Worm (Caenorhabditis elegans): Measurements from ENCODE around the gene F19B10.6.
A peak's percentile ranks its signal among the peaks of the same experiment; 100 is the strongest.

The F19B10.6 gene

DNA sequence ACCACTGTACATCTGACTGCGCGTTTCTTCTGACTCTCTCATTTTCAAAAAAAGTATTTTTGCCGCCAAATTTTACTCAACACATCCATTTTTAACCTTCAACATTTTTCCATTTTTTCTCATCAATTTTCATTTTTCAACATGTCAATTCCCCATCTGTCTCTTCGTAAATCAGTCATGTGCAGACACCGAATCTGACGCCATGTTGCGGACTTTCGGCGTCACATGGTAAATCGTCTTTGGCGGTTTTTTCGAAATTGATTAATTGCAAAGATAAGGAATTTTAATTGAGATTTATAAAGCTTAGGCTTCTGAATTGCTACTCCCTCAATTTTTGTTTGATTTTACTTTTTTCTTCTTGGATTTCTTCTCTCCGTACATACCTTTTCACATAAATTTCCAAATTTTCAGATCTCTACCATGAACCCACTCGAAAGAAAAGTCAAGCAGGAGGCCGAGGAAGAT, 19.1 kb upstream of the F19B10.6 start, which contains the start of gene F19B10.1 (continued):
- TF ChIP-seq dpl-1 (GFP tag; optimal IDR thresholded peaks at IDR 0.05) (peak; percentile 88 to 95 (median 94)), C04F5.9 (tag; optimal IDR thresholded peaks at IDR 0.05) (peak; percentile 60), elt-3 (tag; optimal IDR thresholded peaks at IDR 0.05) (peak in 3 of 6 experiments; percentile 62 to 95 (median 85)), swsn-7 (tag; optimal IDR thresholded peaks at IDR 0.05) (peak; percentile 65), jun-1 (tag; optimal IDR thresholded peaks at IDR 0.05) (peak; percentile 11), mep-1 (tag; optimal IDR thresholded peaks at IDR 0.05) (peak; percentile 93), unc-86 (tag; optimal IDR thresholded peaks at IDR 0.05) (peak; percentile 15), nhr-20 (tag; optimal IDR thresholded peaks at IDR 0.05) (peak; percentile 88), hlh-4 (tag; optimal IDR thresholded peaks at IDR 0.05) (no peak), alr-1 (tag; optimal IDR thresholded peaks at IDR 0.05; ENCODE audit: borderline replicate concordance) (no peak), unc-62 (GFP tag; optimal IDR thresholded peaks at IDR 0.05) (no peak), ama-1 (optimal IDR thresholded peaks at IDR 0.05) (no peak), tbx-2 (tag; optimal IDR thresholded peaks at IDR 0.05) (peak; percentile 73), snpc-4 (tag; optimal IDR thresholded peaks at IDR 0.05) (peak; percentile 68), lin-39 (tag; optimal IDR thresholded peaks at IDR 0.05) (peak; percentile 73), lin-14 (GFP tag; optimal IDR thresholded peaks at IDR 0.05) (peak; percentile 86), pag-3 (tag; optimal IDR thresholded peaks at IDR 0.05; ENCODE audit: borderline replicate concordance, insufficient read depth) (peak; percentile 20), aly-2 (tag; optimal IDR thresholded peaks at IDR 0.05) (peak; percentile 35), isw-1 (GFP tag; IDR thresholded peaks at IDR 0.05) (peak; percentile 31; the same call in 1 of the 2 replicates), lin-13 (GFP tag; optimal IDR thresholded peaks at IDR 0.05) (peak; percentile 72), blmp-1 (tag; optimal IDR thresholded peaks at IDR 0.05) (peak; percentile 79), lin-15B (tag; optimal IDR thresholded peaks at IDR 0.05) (peak; percentile 52), C34B4.2 (tag; optimal IDR thresholded peaks at IDR 0.05) (no peak), ztf-11 (tag; optimal IDR thresholded peaks at IDR 0.05) (peak in 1 of 2 experiments; percentile 2), fos-1 (tag; optimal IDR thresholded peaks at IDR 0.05) (no peak), nhr-47 (tag; optimal IDR thresholded peaks at IDR 0.05) (peak; percentile 76), ceh-82 (tag; optimal IDR thresholded peaks at IDR 0.05) (peak in 1 of 3 experiments; percentile 55), nhr-237 (tag; optimal IDR thresholded peaks at IDR 0.05) (no peak), ztf-4 (tag; optimal IDR thresholded peaks at IDR 0.05) (no peak), nhr-90 (tag; optimal IDR thresholded peaks at IDR 0.05; ENCODE audit: poor library complexity) (peak; percentile 82), mab-9 (GFP tag; IDR thresholded peaks at IDR 0.05) (0 out of 2 replicates have a peak, but pooled peaks have one; percentile 23), lsy-2 (tag; optimal IDR thresholded peaks at IDR 0.05) (peak; percentile 86 to 87), zag-1 (tag; optimal IDR thresholded peaks at IDR 0.05) (no peak), nhr-77 (tag; optimal IDR thresholded peaks at IDR 0.05) (peak; percentile 36), vab-15 (tag; optimal IDR thresholded peaks at IDR 0.05) (peak; percentile 49), tlp-1 (tag; optimal IDR thresholded peaks at IDR 0.05) (no peak)

DNA sequence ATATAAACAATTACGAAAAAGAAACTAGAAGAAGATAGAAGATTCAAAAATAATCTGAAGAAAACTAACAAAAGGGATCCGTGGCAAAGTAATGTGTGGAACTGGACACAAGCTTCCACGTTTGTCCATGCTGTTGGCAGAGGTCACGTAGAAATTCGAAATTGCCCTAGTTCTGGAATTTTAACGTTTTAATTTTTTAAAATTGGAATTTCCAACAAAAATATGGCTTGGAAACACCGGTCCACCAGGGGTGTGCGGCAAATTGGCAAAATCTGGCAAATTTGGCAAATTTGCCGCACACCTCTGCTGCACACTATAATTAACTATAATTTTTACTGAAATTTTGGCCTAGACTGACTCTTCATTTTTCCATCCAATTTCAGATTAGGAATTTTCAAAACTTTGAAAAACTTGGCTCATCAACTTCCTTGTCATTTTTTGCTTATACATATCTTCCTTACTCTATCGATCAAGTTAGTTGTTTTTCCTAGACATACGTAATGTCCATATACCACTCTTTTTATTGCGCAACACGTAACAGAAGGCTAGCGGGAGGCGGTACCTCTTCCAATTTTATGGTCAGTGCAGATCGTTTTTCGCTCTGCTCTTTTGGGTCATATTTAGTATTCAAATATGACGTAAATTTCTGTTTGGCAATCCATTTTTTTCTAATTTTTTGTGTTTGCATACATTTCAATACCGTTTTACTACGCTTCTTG, 17.8 kb upstream of the F19B10.6 start, which contains the start of gene F19B10.10:
Gene F19B10.10 (minus strand): TSS at position 51 of the 719 bp plus-strand sequence.
- no peak for TF ChIP-seq mep-1 (tag; optimal IDR thresholded peaks at IDR 0.05)
- TF ChIP-seq lin-15B (tag; optimal IDR thresholded peaks at IDR 0.05) = no peak
- no peak for TF ChIP-seq nhr-237 (tag; optimal IDR thresholded peaks at IDR 0.05)
- TF ChIP-seq Y116A8C.19 (tag; optimal IDR thresholded peaks at IDR 0.05; ENCODE audit: borderline replicate concordance) = no peak
- TF ChIP-seq ceh-63 (GFP tag; optimal IDR thresholded peaks at IDR 0.05) = no peak
- no peak for TF ChIP-seq nhr-12 (tag; optimal IDR thresholded peaks at IDR 0.05)
- no peak for TF ChIP-seq jun-1 (tag; optimal IDR thresholded peaks at IDR 0.05)
- TF ChIP-seq unc-86 (tag; optimal IDR thresholded peaks at IDR 0.05) = no peak
- TF ChIP-seq efl-1 (optimal IDR thresholded peaks at IDR 0.05) = no peak
- no peak for TF ChIP-seq efl-1 (GFP tag; optimal IDR thresholded peaks at IDR 0.05 in 1 of 2)
- no peak for TF ChIP-seq lin-13 (GFP tag; optimal IDR thresholded peaks at IDR 0.05)
- TF ChIP-seq nhr-71 (tag; optimal IDR thresholded peaks at IDR 0.05) = no peak
- no peak for TF ChIP-seq lin-35 (GFP tag; optimal IDR thresholded peaks at IDR 0.05)
- no peak for TF ChIP-seq nhr-11 (tag; optimal IDR thresholded peaks at IDR 0.05)
- TF ChIP-seq F16B12.6 (tag; optimal IDR thresholded peaks at IDR 0.05) = no peak
- TF ChIP-seq C04F5.9 (tag; optimal IDR thresholded peaks at IDR 0.05) = no peak
- TF ChIP-seq fkh-10 (GFP tag; optimal IDR thresholded peaks at IDR 0.05) = no peak
- no peak for TF ChIP-seq pag-3 (tag; optimal IDR thresholded peaks at IDR 0.05; ENCODE audit: borderline replicate concordance, insufficient read depth)
- no peak for TF ChIP-seq lsy-2 (tag; optimal IDR thresholded peaks at IDR 0.05)
